Fruit fly (Drosophila melanogaster) whole organism, prepupa: Measurements from ENCODE around the gene Scm.

Source experiments
- Blimp-1 ChIP-seq: fragments of 200-800 bp; sonication (Bioruptor generic); optimal IDR thresholded peaks from 3 replicates; lab custom pipeline; 2017; ENCODE audit warnings: missing biosample characterization, missing genetic modification characterization, mild to moderate bottlenecking, moderate library complexity, missing genetic modification reagents
- CG10631 ChIP-seq: fragments of 200-800 bp; sonication (Bioruptor generic); optimal IDR thresholded peaks from 2 replicates; lab custom pipeline; 2016; ENCODE audit warnings: missing biosample characterization, missing genetic modification characterization
- CG11294 ChIP-seq: fragments of 200-800 bp; sonication (Bioruptor generic); IDR thresholded peaks from 2 replicates; pipeline ENCODE4 v1.3.6; 2022; ENCODE audit warnings: missing biosample characterization, missing genetic modification characterization
- CG11902 ChIP-seq: fragments of 200-800 bp; sonication (Bioruptor generic); optimal IDR thresholded peaks from 3 replicates; lab custom pipeline; 2016; ENCODE audit warnings: missing biosample characterization, missing genetic modification characterization
- CG15336 ChIP-seq: fragments of 200-800 bp; sonication (Bioruptor generic); IDR thresholded peaks from 2 replicates; pipeline ENCODE4 v1.3.6; 2022; ENCODE audit warnings: missing biosample characterization, missing genetic modification characterization
- CG1621 ChIP-seq: fragments of 200-800 bp; sonication (Bioruptor generic); optimal IDR thresholded peaks from 3 replicates; lab custom pipeline; 2018; ENCODE audit warnings: missing biosample characterization, mild to moderate bottlenecking, missing genetic modification characterization
- CG16779 ChIP-seq: fragments of 200-800 bp; sonication (Bioruptor generic); optimal IDR thresholded peaks from 3 replicates; lab custom pipeline; 2017; ENCODE audit warnings: missing biosample characterization, mild to moderate bottlenecking, missing genetic modification characterization
- CG3032 ChIP-seq: fragments of 200-800 bp; optimal IDR thresholded peaks from 2 replicates; lab custom pipeline; 2019; ENCODE audit warnings: missing biosample characterization, mild to moderate bottlenecking, missing genetic modification characterization, moderate library complexity
- CG32006 ChIP-seq: fragments of 200-800 bp; sonication (Bioruptor generic); optimal IDR thresholded peaks from 3 replicates; lab custom pipeline; 2017; ENCODE audit warnings: missing biosample characterization, mild to moderate bottlenecking, missing genetic modification characterization
- CG6276 ChIP-seq: fragments of 200-800 bp; sonication (Bioruptor generic); optimal IDR thresholded peaks from 2 replicates; lab custom pipeline; 2017; ENCODE audit warnings: missing biosample characterization, mild to moderate bottlenecking, missing genetic modification characterization
- CG6792 ChIP-seq: fragments of 200-800 bp; sonication (Bioruptor generic); optimal IDR thresholded peaks from 3 replicates; lab custom pipeline; 2016; ENCODE audit warnings: missing biosample characterization, missing genetic modification characterization
- CG6808 ChIP-seq: fragments of 200-800 bp; sonication (Bioruptor generic); optimal IDR thresholded peaks from 3 replicates; lab custom pipeline; 2017; ENCODE audit warnings: missing biosample characterization, missing genetic modification characterization, mild to moderate bottlenecking, moderate library complexity, missing genetic modification reagents
- CG6854 ChIP-seq: fragments of 200-800 bp; sonication (Bioruptor generic); optimal IDR thresholded peaks from 2 replicates; lab custom pipeline; 2017; ENCODE audit warnings: missing biosample characterization, mild to moderate bottlenecking, missing genetic modification characterization
- CG8119 ChIP-seq: fragments of 200-800 bp; sonication (Bioruptor generic); IDR thresholded peaks from 3 replicates; pipeline ENCODE4 v1.3.6; 2022; ENCODE audit warnings: missing biosample characterization, missing genetic modification characterization
- CG8319 ChIP-seq: fragments of 200-800 bp; sonication (Bioruptor generic); optimal IDR thresholded peaks from 3 replicates; lab custom pipeline; 2016; ENCODE audit warnings: missing biosample characterization, missing genetic modification characterization
- CG8632 ChIP-seq: fragments of 200-800 bp; sonication (Bioruptor generic); optimal IDR thresholded peaks from 3 replicates; lab custom pipeline; 2016; ENCODE audit warnings: missing biosample characterization, missing genetic modification characterization
- CG9139 ChIP-seq: fragments of 200-800 bp; sonication (Bioruptor generic); optimal IDR thresholded peaks from 3 replicates; lab custom pipeline; 2017; ENCODE audit warnings: missing biosample characterization, mild to moderate bottlenecking, missing genetic modification characterization
- Eip75B ChIP-seq: fragments of 200-800 bp; sonication (Bioruptor generic); optimal IDR thresholded peaks from 3 replicates; lab custom pipeline; 2016; ENCODE audit warnings: missing biosample characterization, missing genetic modification characterization
- Eip78C ChIP-seq: fragments of 200-800 bp; sonication (Bioruptor generic); peaks from one replicate; lab custom pipeline; 2016; ENCODE audit warnings: missing biosample characterization, missing genetic modification characterization
- Eip93F ChIP-seq: fragments of 200-800 bp; sonication (Bioruptor generic); optimal IDR thresholded peaks from 2 replicates; lab custom pipeline; 2016; ENCODE audit warnings: missing biosample characterization, mild to moderate bottlenecking, missing genetic modification characterization
- Ets21C ChIP-seq: fragments of 200-800 bp; sonication (Bioruptor generic); optimal IDR thresholded peaks from 3 replicates; lab custom pipeline; 2016; ENCODE audit warnings: missing biosample characterization, missing genetic modification characterization
- Ets96B ChIP-seq: fragments of 200-800 bp; optimal IDR thresholded peaks from 2 replicates; lab custom pipeline; 2019; ENCODE audit warnings: missing biosample characterization, mild to moderate bottlenecking, missing genetic modification characterization, moderate library complexity
- Gug ChIP-seq: fragments of 200-800 bp; sonication (Bioruptor generic); IDR thresholded peaks from 2 replicates; pipeline ENCODE4 v1.3.6; 2022; ENCODE audit warnings: missing biosample characterization, missing genetic modification characterization
- Hr38 ChIP-seq: sonication (Bioruptor generic); optimal IDR thresholded peaks from 2 replicates; lab custom pipeline; 2016; ENCODE audit warnings: missing biosample characterization, missing genetic modification characterization
- Hr39 ChIP-seq: fragments of 200-800 bp; sonication (Bioruptor generic); optimal IDR thresholded peaks from 2 replicates; lab custom pipeline; 2016; ENCODE audit warnings: missing biosample characterization, missing genetic modification characterization
- Hr4 ChIP-seq: fragments of 200-800 bp; sonication (Bioruptor generic); optimal IDR thresholded peaks from 3 replicates; lab custom pipeline; 2016; ENCODE audit warnings: missing biosample characterization, missing genetic modification characterization
- Met ChIP-seq: fragments of 200-800 bp; sonication (Bioruptor generic); optimal IDR thresholded peaks from 3 replicates; lab custom pipeline; 2016; ENCODE audit warnings: missing biosample characterization, missing genetic modification characterization
- OdsH ChIP-seq: fragments of 200-800 bp; sonication (Bioruptor generic); optimal IDR thresholded peaks from 3 replicates; lab custom pipeline; 2016; ENCODE audit warnings: missing biosample characterization, missing genetic modification characterization
- Smox ChIP-seq: fragments of 200-800 bp; sonication (Bioruptor generic); optimal IDR thresholded peaks from 3 replicates; lab custom pipeline; 2016; ENCODE audit warnings: missing biosample characterization, missing genetic modification characterization
- Sox14 ChIP-seq: fragments of 200-800 bp; sonication (Bioruptor generic); optimal IDR thresholded peaks from 3 replicates; lab custom pipeline; 2016; ENCODE audit warnings: missing biosample characterization, missing genetic modification characterization
- Sox15 ChIP-seq: fragments of 200-800 bp; sonication (Bioruptor generic); optimal IDR thresholded peaks from 3 replicates; lab custom pipeline; 2016; ENCODE audit warnings: missing biosample characterization, missing genetic modification characterization
- acj6 ChIP-seq: fragments of 200-800 bp; sonication (Bioruptor generic); optimal IDR thresholded peaks from 3 replicates; lab custom pipeline; 2016; ENCODE audit warnings: missing biosample characterization, missing genetic modification characterization
- cyc ChIP-seq: fragments of 200-800 bp; sonication (Bioruptor generic); optimal IDR thresholded peaks from 3 replicates; lab custom pipeline; 2016; ENCODE audit warnings: missing biosample characterization, missing genetic modification characterization
- dac ChIP-seq: fragments of 200-800 bp; sonication (Bioruptor generic); optimal IDR thresholded peaks from 2 replicates; lab custom pipeline; 2017; ENCODE audit warnings: missing biosample characterization, mild to moderate bottlenecking, missing genetic modification characterization
- dsx ChIP-seq: fragments of 200-800 bp; optimal IDR thresholded peaks from 3 replicates; lab custom pipeline; 2019; ENCODE audit warnings: missing biosample characterization, mild to moderate bottlenecking, missing genetic modification characterization, moderate library complexity; ENCODE audit not compliant: poor library complexity, severe bottlenecking
- eg ChIP-seq: fragments of 200-800 bp; sonication (Bioruptor generic); IDR thresholded peaks from 3 replicates; pipeline ENCODE4 v1.3.6; 2022; ENCODE audit warnings: missing biosample characterization, missing genetic modification characterization
- esn ChIP-seq: fragments of 200-800 bp; sonication (Bioruptor generic); optimal IDR thresholded peaks from 2 replicates; lab custom pipeline; 2016; ENCODE audit warnings: missing biosample characterization, mild to moderate bottlenecking, missing genetic modification characterization, moderate library complexity
- fkh ChIP-seq: fragments of 200-800 bp; sonication (Bioruptor generic); optimal IDR thresholded peaks from 3 replicates; lab custom pipeline; 2017; ENCODE audit warnings: missing biosample characterization, mild to moderate bottlenecking, missing genetic modification characterization, moderate library complexity
- net ChIP-seq: fragments of 200-800 bp; sonication (Bioruptor generic); optimal IDR thresholded peaks from 3 replicates; lab custom pipeline; 2016; ENCODE audit warnings: missing biosample characterization, missing genetic modification characterization
- pdm3 ChIP-seq: fragments of 200-800 bp; sonication (Bioruptor generic); optimal IDR thresholded peaks from 3 replicates; lab custom pipeline; 2016; ENCODE audit warnings: missing biosample characterization, missing genetic modification characterization
- salr ChIP-seq, 2 experiments: fragments of 200-800 bp; sonication (Bioruptor generic); optimal IDR thresholded peaks; 3 replicates each; lab custom pipeline; 2016 to 2018; ENCODE audit warnings: missing biosample characterization in 2 of 2, missing genetic modification characterization in 2 of 2, mild to moderate bottlenecking in 1 of 2
- ss ChIP-seq, 2 experiments: fragments of 200-800 bp; sonication (Bioruptor generic); optimal IDR thresholded peaks; 2 replicates in 1 of 2; 3 replicates in 1 of 2; lab custom pipeline; 2017 to 2018; ENCODE audit warnings: mild to moderate bottlenecking in 2 of 2, missing biosample characterization in 2 of 2, missing genetic modification characterization in 2 of 2, moderate library complexity in 1 of 2
- svp ChIP-seq: fragments of 200-800 bp; sonication (Bioruptor generic); peaks from one replicate; lab custom pipeline; 2016; ENCODE audit warnings: missing biosample characterization, missing genetic modification characterization
- topi ChIP-seq: fragments of 200-800 bp; sonication (Bioruptor generic); optimal IDR thresholded peaks from 3 replicates; lab custom pipeline; 2016; ENCODE audit warnings: missing biosample characterization, missing genetic modification characterization
- vri ChIP-seq: fragments of 200-800 bp; sonication (Bioruptor generic); optimal IDR thresholded peaks from 3 replicates; lab custom pipeline; 2016; ENCODE audit warnings: missing biosample characterization, mild to moderate bottlenecking, missing genetic modification characterization

Gene Scm

dm6 chr3R:9608206-9608605 lies 29.2 kb downstream of the Scm start:
- no peak for TF ChIP-seq Smox (GFP tag; lab: Kevin White, UChicago)
- TF ChIP-seq Blimp-1 (GFP tag; lab: Kevin White, UChicago): no peak
- TF ChIP-seq CG32006 (GFP tag; lab: Kevin White, UChicago): peak; percentile 23
- TF ChIP-seq Hr4 (GFP tag; lab: Kevin White, UChicago): no peak

- TF ChIP-seq Eip78C (peak; percentile 44), fkh (GFP tag; lab: Kevin White, UChicago) (peak; percentile 53), svp (GFP tag; lab: Kevin White, UChicago) (peak; percentile 53), CG16779 (tag; lab: Kevin White, UChicago) (no peak), net (GFP tag; lab: Kevin White, UChicago) (no peak), Hr4 (GFP tag; lab: Kevin White, UChicago) (no peak), ss (GFP tag; optimal IDR thresholded peaks at IDR 0.05; lab: Kevin White, UChicago) (peak; percentile 3 to 7), CG15336 (no peak), CG6854 (GFP tag; lab: Kevin White, UChicago) (peak; percentile 27), CG6808 (GFP tag; lab: Kevin White, UChicago) (no peak)
Observed at dm6 chr3R:9606913-9607804, 30.3 kb downstream of the Scm start.

dm6 chr3R:9605084-9605483 lies 32.3 kb downstream of the Scm start:
- TF ChIP-seq Hr39 (peak; percentile 57), CG6792 (GFP tag; lab: Kevin White, UChicago) (peak; percentile 59), CG10631 (GFP tag; lab: Kevin White, UChicago) (peak; percentile 69), CG16779 (tag; lab: Kevin White, UChicago) (peak; percentile 25), Sox14 (GFP tag; lab: Kevin White, UChicago) (peak; percentile 61), CG9139 (GFP tag; lab: Kevin White, UChicago) (no peak), fkh (GFP tag; lab: Kevin White, UChicago) (no peak), Eip93F (GFP tag; lab: Kevin White, UChicago) (no peak), pdm3 (GFP tag; lab: Kevin White, UChicago) (peak; percentile 63), CG8119 (GFP tag; lab: Robert Waterston, UW) (peak; percentile 39; the same call in 1 of the 3 replicates), eg (GFP tag; lab: Robert Waterston, UW) (no peak), OdsH (GFP tag; lab: Kevin White, UChicago) (peak; percentile 61), acj6 (peak; percentile 62), Eip75B (GFP tag; lab: Kevin White, UChicago) (peak; percentile 65), CG3032 (tag; lab: Kevin White, UChicago) (peak; percentile 63), Ets96B (tag; lab: Kevin White, UChicago) (peak; percentile 71), CG8319 (GFP tag; lab: Kevin White, UChicago) (peak; percentile 43), Ets21C (GFP tag; lab: Kevin White, UChicago) (peak; percentile 36), Met (GFP tag; lab: Kevin White, UChicago) (peak; percentile 52), topi (GFP tag; lab: Kevin White, UChicago) (peak; percentile 54), CG1621 (tag; lab: Kevin White, UChicago) (peak; percentile 62), cyc (peak; percentile 56), Hr38 (GFP tag; lab: Kevin White, UChicago) (no peak), CG6808 (GFP tag; lab: Kevin White, UChicago) (peak; percentile 64), dsx (GFP tag; lab: Kevin White, UChicago) (peak; percentile 61), salr (GFP tag; optimal IDR thresholded peaks at IDR 0.05; lab: Kevin White, UChicago) (peak; percentile 43 to 48), Eip78C (peak; percentile 88), Blimp-1 (GFP tag; lab: Kevin White, UChicago) (no peak), net (GFP tag; lab: Kevin White, UChicago) (peak; percentile 31), dac (no peak), CG8632 (GFP tag; lab: Kevin White, UChicago) (peak; percentile 35), Gug (GFP tag; lab: Robert Waterston, UW) (no peak; the same call in 1 of the 2 replicates), Sox15 (GFP tag; lab: Kevin White, UChicago) (no peak), esn (GFP tag; lab: Kevin White, UChicago) (peak; percentile 67), CG6276 (GFP tag; lab: Kevin White, UChicago) (no peak), vri (GFP tag; lab: Kevin White, UChicago) (peak; percentile 13), CG11902 (GFP tag; lab: Kevin White, UChicago) (no peak), CG11294 (GFP tag; lab: Robert Waterston, UW) (no peak), CG6854 (GFP tag; lab: Kevin White, UChicago) (peak; percentile 7)
